Worm (Caenorhabditis elegans) whole organism, midembryonic: ENCODE measurements around the gene Y97E10AR.1.

Source experiments
- T22C8.4 ChIP-seq: fragments of 200-800 bp; sonication (Bioruptor generic); IDR thresholded peaks from 2 replicates; pipeline ENCODE4 v1.3.6; 2022; ENCODE audit warnings: missing genetic modification characterization, missing compliant biosample characterization
- cog-1 ChIP-seq: sonication (generic microtip); optimal IDR thresholded peaks from 2 replicates; lab custom pipeline; 2016; ENCODE audit warnings: missing genetic modification characterization, missing compliant biosample characterization
- flt-1 ChIP-seq: fragments of 200-800 bp; sonication (Bioruptor generic); IDR thresholded peaks from 2 replicates; pipeline ENCODE4 v1.3.6; 2022; ENCODE audit warnings: missing genetic modification characterization, missing compliant biosample characterization
- klf-2 ChIP-seq: fragments of 200-800 bp; sonication (Bioruptor generic); conservative IDR thresholded peaks from 2 replicates; pipeline ENCODE4 v1.3.6; 2022; ENCODE audit warnings: missing genetic modification reagents, missing genetic modification characterization, missing compliant biosample characterization
- med-1 ChIP-seq: sonication (generic microtip); optimal IDR thresholded peaks from 2 replicates; lab custom pipeline; 2017; ENCODE audit warnings: missing genetic modification characterization, mild to moderate bottlenecking, missing compliant biosample characterization, antibody characterized with exemption, missing genetic modification reagents; ENCODE audit not compliant: insufficient read depth
- ref-1 ChIP-seq: fragments of 200-800 bp; sonication (Bioruptor generic); conservative IDR thresholded peaks from 2 replicates; pipeline ENCODE4 v1.3.6; 2022; ENCODE audit warnings: missing genetic modification reagents, missing genetic modification characterization, missing compliant biosample characterization
- tab-1 ChIP-seq: fragments of 200-800 bp; sonication (Bioruptor generic); IDR thresholded peaks from 2 replicates; pipeline ENCODE4 v1.3.6; 2022; ENCODE audit warnings: missing genetic modification characterization, missing compliant biosample characterization
- ztf-23 ChIP-seq: fragments of 200-800 bp; sonication (Bioruptor generic); IDR thresholded peaks from 2 replicates; pipeline ENCODE4 v1.3.6; 2022; ENCODE audit warnings: missing genetic modification reagents, missing genetic modification characterization, missing compliant biosample characterization
- ztf-29 ChIP-seq: fragments of 200-800 bp; sonication (Bioruptor generic); IDR thresholded peaks from 2 replicates; pipeline ENCODE4 v1.3.6; 2022; ENCODE audit warnings: missing genetic modification reagents, missing genetic modification characterization, missing compliant biosample characterization

The Y97E10AR.1 gene

DNA sequence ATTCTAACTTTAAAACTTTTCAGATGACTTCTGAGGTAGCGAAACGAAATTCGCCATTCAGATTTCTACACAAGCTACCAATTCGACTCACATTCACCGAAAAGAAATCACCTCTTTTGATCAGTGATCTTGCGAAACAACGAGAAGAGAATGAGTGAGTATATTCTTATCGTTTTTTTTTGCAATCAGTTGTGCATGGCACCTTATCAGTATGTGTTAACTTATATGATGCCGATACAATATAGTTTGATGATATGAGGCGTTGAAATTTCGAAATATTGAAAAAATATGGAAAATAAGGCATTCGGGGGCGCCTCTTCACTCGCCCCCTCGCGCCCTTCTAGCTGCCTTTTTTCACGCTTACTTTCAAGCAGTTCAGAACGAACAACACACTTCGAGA lies 16.7 kb downstream of the Y97E10AR.1 start:
- TF ChIP-seq cog-1 (tag; lab: Kevin White, UChicago) = no peak
- TF ChIP-seq ref-1 = no peak
- no peak for TF ChIP-seq med-1
- no peak for TF ChIP-seq ztf-23 (GFP tag; lab: Robert Waterston, UW)
- no peak for TF ChIP-seq tab-1
- no peak for TF ChIP-seq T22C8.4 (GFP tag; lab: Robert Waterston, UW)
- no peak for TF ChIP-seq flt-1
- TF ChIP-seq klf-2 (GFP tag; lab: Robert Waterston, UW) = no peak
- TF ChIP-seq ztf-29 (GFP tag; lab: Robert Waterston, UW) = no peak

DNA sequence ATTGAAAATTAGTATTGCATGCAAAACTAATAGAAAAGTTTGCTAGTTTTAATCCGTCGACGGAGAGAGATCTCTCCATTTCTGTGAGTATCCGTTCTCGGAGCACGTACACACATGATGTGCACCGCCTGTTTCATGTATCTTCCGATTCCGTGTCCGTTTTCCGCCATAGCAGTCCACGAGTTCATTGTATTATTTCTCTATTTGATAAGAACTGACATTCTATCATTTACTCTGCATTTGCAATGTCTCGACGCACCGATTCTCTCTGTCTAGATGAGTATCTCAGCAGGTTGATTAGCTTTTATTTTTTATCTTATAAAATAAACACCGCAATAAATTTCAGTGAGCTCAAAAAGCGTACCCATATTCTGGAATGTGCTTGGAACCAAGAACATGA lies 17.7 kb downstream of the Y97E10AR.1 start:
- TF ChIP-seq ref-1 (no peak), tab-1 (no peak)

DNA sequence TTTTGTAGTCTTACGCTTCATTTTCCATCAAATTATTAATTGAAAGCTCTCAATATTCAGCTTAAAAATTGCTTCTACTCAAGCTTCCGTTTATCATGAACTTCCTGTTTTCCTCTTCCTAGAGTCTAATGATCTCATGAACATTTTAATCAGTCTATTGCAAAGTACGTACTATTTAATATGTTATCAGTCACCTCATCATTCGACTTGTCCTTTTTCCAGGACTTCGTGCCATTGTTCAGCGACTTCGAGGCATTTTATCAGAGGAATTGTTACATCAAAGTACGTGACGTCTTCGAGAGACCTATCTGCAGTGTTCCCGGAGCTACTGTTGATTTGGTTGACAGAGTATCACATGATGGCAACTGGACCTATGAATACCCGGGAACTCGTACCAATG lies 18.5 kb downstream of the Y97E10AR.1 start:
- no peak for TF ChIP-seq T22C8.4 (GFP tag; lab: Robert Waterston, UW)
- no peak for TF ChIP-seq tab-1
- no peak for TF ChIP-seq flt-1
- no peak for TF ChIP-seq med-1
- no peak for TF ChIP-seq ztf-23 (GFP tag; lab: Robert Waterston, UW)
- no peak for TF ChIP-seq klf-2 (GFP tag; lab: Robert Waterston, UW)
- no peak for TF ChIP-seq ztf-29 (GFP tag; lab: Robert Waterston, UW)
- TF ChIP-seq ref-1 = no peak
- TF ChIP-seq cog-1 (tag; lab: Kevin White, UChicago) = no peak

DNA sequence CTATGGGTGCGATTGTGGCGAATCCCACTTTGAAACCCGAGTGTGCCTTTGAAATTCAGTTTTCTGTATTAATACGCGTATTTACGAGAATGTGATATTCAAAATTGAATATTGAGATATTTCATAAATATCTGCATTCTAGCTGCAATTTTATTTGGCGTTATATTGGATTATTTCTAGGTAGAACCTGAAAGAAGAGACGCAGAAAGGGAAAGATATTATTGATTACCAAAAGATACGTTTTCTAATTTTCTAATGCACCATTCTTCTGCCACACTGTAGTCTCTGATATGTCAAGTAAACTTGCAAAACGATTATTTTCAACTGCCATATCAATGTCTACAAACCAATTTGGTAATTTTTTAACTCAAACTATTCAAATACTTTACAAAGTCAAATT lies 20.8 kb downstream of the Y97E10AR.1 start, which contains the start of gene ech-3:
Gene ech-3 (plus strand): TSS at position 178 of the 400 bp plus-strand sequence.
- TF ChIP-seq ref-1 (no peak), T22C8.4 (GFP tag; lab: Robert Waterston, UW) (no peak)

- TF ChIP-seq flt-1 (no peak), T22C8.4 (GFP tag; lab: Robert Waterston, UW) (no peak), cog-1 (tag; lab: Kevin White, UChicago) (no peak), ref-1 (no peak), ztf-23 (GFP tag; lab: Robert Waterston, UW) (no peak), tab-1 (no peak)
Observed at ce11 chrV:8024752-8025151, 23.5 kb downstream of the Y97E10AR.1 start, which contains the start of gene F43H9.3. F43H9.3 (minus strand) TSS chrV:8024940.

- TF ChIP-seq tab-1 (no peak), ztf-23 (GFP tag; lab: Robert Waterston, UW) (no peak), ztf-29 (GFP tag; lab: Robert Waterston, UW) (no peak), ref-1 (no peak), med-1 (no peak), flt-1 (no peak), klf-2 (GFP tag; lab: Robert Waterston, UW) (no peak), cog-1 (tag; lab: Kevin White, UChicago) (no peak), T22C8.4 (GFP tag; lab: Robert Waterston, UW) (no peak)
Observed at ce11 chrV:8025259-8025658, 24.0 kb downstream of the Y97E10AR.1 start.

DNA sequence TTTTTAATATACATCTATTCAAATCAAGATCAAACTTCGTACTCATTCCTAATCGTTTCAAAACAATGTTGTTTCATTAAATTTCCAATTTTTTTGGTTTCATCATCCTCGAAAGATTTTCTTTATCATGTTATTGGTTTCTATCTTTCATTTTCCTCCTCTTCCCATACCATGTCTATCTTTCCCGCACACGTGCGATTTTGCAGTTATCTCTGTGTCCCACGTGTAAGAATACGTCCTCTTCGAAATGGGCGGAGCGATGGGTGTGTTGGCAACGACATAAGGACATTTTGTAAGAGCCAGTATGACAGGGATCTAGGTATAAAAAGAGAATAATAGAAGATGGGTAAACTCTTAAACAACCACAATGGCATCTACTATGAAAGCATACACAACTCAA lies 25.1 kb downstream of the Y97E10AR.1 start, which contains the start of gene F43H9.4:
Gene F43H9.4 (plus strand): TSS at position 366 of the 400 bp plus-strand sequence.
- TF ChIP-seq T22C8.4 (GFP tag; lab: Robert Waterston, UW) (no peak), flt-1 (no peak), ref-1 (no peak), ztf-23 (GFP tag; lab: Robert Waterston, UW) (no peak), tab-1 (no peak), ztf-29 (GFP tag; lab: Robert Waterston, UW) (no peak), med-1 (no peak), cog-1 (tag; lab: Kevin White, UChicago) (no peak), klf-2 (GFP tag; lab: Robert Waterston, UW) (no peak)

- TF ChIP-seq flt-1 (no peak), klf-2 (GFP tag; lab: Robert Waterston, UW) (no peak), ref-1 (no peak), ztf-29 (GFP tag; lab: Robert Waterston, UW) (no peak), med-1 (no peak), T22C8.4 (GFP tag; lab: Robert Waterston, UW) (no peak), ztf-23 (GFP tag; lab: Robert Waterston, UW) (no peak), cog-1 (tag; lab: Kevin White, UChicago) (no peak), tab-1 (no peak)
Observed at ce11 chrV:8027429-8028142, 26.3 kb downstream of the Y97E10AR.1 start.

ce11 chrV:8028825-8029489 lies 27.7 kb downstream of the Y97E10AR.1 start, which contains the start of gene oma-2:
oma-2 (plus strand) TSS chrV:8029439.
- TF ChIP-seq ztf-29 (GFP tag; lab: Robert Waterston, UW) (no peak), flt-1 (no peak), ztf-23 (GFP tag; lab: Robert Waterston, UW) (no peak), ref-1 (no peak)

DNA sequence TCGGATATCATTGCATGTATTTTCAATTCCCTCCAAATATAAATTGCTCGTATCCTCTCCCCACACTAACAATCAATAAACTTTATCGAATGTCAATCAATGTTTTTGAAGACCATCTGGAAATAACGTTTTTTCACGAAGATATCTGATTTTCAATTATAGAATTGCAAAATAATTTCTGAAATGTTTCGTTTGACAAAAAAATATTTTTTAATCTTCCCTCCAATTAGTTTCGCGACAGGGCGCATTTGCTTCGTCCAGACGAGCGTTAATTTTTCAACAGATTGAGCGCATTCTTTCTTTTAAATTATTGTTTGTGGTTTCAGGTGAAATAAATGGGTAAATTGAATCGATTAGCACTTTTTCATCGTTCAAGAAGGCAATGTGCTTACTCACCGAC lies 29.9 kb downstream of the Y97E10AR.1 start, which contains the start of gene vars-1:
Gene vars-1 (plus strand): TSS at position 291 of the 400 bp plus-strand sequence.
- TF ChIP-seq klf-2 (GFP tag; lab: Robert Waterston, UW) (no peak), med-1 (no peak), tab-1 (no peak), flt-1 (no peak), ref-1 (no peak), T22C8.4 (GFP tag; lab: Robert Waterston, UW) (no peak), ztf-23 (GFP tag; lab: Robert Waterston, UW) (no peak), cog-1 (tag; lab: Kevin White, UChicago) (no peak), ztf-29 (GFP tag; lab: Robert Waterston, UW) (no peak)
